Worm (Caenorhabditis elegans) whole organism, young adult: ENCODE data around the gene C25H3.7.

Experiments used
- B0019.2 ChIP-seq: fragments of 200-800 bp; sonication (Bioruptor generic); conservative IDR thresholded peaks from 2 replicates; pipeline ENCODE4 v1.3.6; 2022; ENCODE audit warnings: missing genetic modification reagents, missing genetic modification characterization, missing compliant biosample characterization
- B0035.1 ChIP-seq: sonication (generic microtip); optimal IDR thresholded peaks from 2 replicates; lab custom pipeline; 2016; ENCODE audit warnings: missing genetic modification characterization, mild to moderate bottlenecking, missing compliant biosample characterization, missing genotype, missing genetic modification reagents
- B0261.1 ChIP-seq: sonication (generic microtip); optimal IDR thresholded peaks from 2 replicates; lab custom pipeline; 2016; ENCODE audit warnings: mild to moderate bottlenecking, missing genetic modification characterization, moderate library complexity, missing compliant biosample characterization
- B0336.3 ChIP-seq: fragments of 200-800 bp; sonication (Bioruptor generic); IDR thresholded peaks from 2 replicates; pipeline ENCODE4 v1.3.6; 2022; ENCODE audit warnings: missing genetic modification characterization, missing compliant biosample characterization
- C06A6.2 ChIP-seq: fragments of 200-800 bp; sonication (Bioruptor generic); conservative IDR thresholded peaks from 2 replicates; pipeline ENCODE4 v1.3.6; 2022; ENCODE audit warnings: missing genetic modification characterization, missing compliant biosample characterization
- C17E4.6 ChIP-seq: fragments of 200-800 bp; sonication (Bioruptor generic); IDR thresholded peaks from 2 replicates; pipeline ENCODE4 v1.3.6; 2022; ENCODE audit warnings: missing genetic modification reagents, missing genetic modification characterization, missing compliant biosample characterization
- F22D6.2 ChIP-seq: sonication (generic microtip); optimal IDR thresholded peaks from 2 replicates; lab custom pipeline; 2016; ENCODE audit warnings: mild to moderate bottlenecking, missing genetic modification characterization, missing compliant biosample characterization
- F57A8.1 ChIP-seq: fragments of 200-800 bp; sonication (Bioruptor generic); optimal IDR thresholded peaks from 2 replicates; lab custom pipeline; 2018; ENCODE audit warnings: mild to moderate bottlenecking, missing genetic modification characterization, moderate library complexity, missing compliant biosample characterization
- F57C9.4 ChIP-seq: sonication (generic microtip); optimal IDR thresholded peaks from 2 replicates; lab custom pipeline; 2017; ENCODE audit warnings: mild to moderate bottlenecking, missing genetic modification characterization, missing compliant biosample characterization
- Y53F4B.3 ChIP-seq: fragments of 200-800 bp; sonication (Bioruptor generic); IDR thresholded peaks from 2 replicates; pipeline ENCODE4 v1.3.6; 2022; ENCODE audit warnings: missing genetic modification reagents, missing genetic modification characterization, missing compliant biosample characterization
- Y53G8AR.9 ChIP-seq: fragments of 200-800 bp; sonication (Bioruptor generic); conservative IDR thresholded peaks from 2 replicates; pipeline ENCODE4 v1.3.6; 2022; ENCODE audit warnings: missing genetic modification reagents, missing genetic modification characterization, missing compliant biosample characterization
- Y56A3A.18 ChIP-seq: fragments of 200-800 bp; sonication (Bioruptor generic); IDR thresholded peaks from 2 replicates; pipeline ENCODE4 v1.3.6; 2022; ENCODE audit warnings: missing genetic modification reagents, missing genetic modification characterization, missing compliant biosample characterization
- Y67H2A.10 ChIP-seq: fragments of 200-800 bp; sonication (Bioruptor generic); conservative IDR thresholded peaks from 2 replicates; pipeline ENCODE4 v1.3.6; 2022; ENCODE audit warnings: missing genetic modification reagents, missing genetic modification characterization, missing compliant biosample characterization
- Y79H2A.3 ChIP-seq: fragments of 200-800 bp; sonication (Bioruptor generic); conservative IDR thresholded peaks from 2 replicates; pipeline ENCODE4 v1.3.6; 2022; ENCODE audit warnings: missing genetic modification reagents, missing genetic modification characterization, missing compliant biosample characterization
- akir-1 ChIP-seq: fragments of 200-800 bp; sonication (Bioruptor generic); optimal IDR thresholded peaks from 2 replicates; lab custom pipeline; 2018; ENCODE audit warnings: mild to moderate bottlenecking, missing genetic modification characterization, moderate library complexity, missing compliant biosample characterization
- atf-7 ChIP-seq: sonication (generic microtip); optimal IDR thresholded peaks from 2 replicates; lab custom pipeline; 2017; ENCODE audit warnings: mild to moderate bottlenecking, missing genetic modification characterization, missing compliant biosample characterization
- bed-1 ChIP-seq: fragments of 200-800 bp; sonication (Bioruptor generic); IDR thresholded peaks from 2 replicates; pipeline ENCODE4 v1.3.6; 2022; ENCODE audit warnings: missing genetic modification reagents, missing genetic modification characterization, missing compliant biosample characterization
- bed-2 ChIP-seq: fragments of 200-800 bp; sonication (Bioruptor generic); IDR thresholded peaks from 2 replicates; pipeline ENCODE4 v1.3.6; 2022; ENCODE audit warnings: missing genetic modification reagents, missing genetic modification characterization, missing compliant biosample characterization
- cebp-1 ChIP-seq, 2 experiments: fragments of 200-800 bp in 1 of 2; sonication (Bioruptor generic) in 1 of 2; sonication (generic microtip) in 1 of 2; IDR thresholded peaks in 1 of 2; optimal IDR thresholded peaks in 1 of 2; 2 replicates each; pipeline versions ENCODE4 v1.3.6 to Lab custom; 2017 to 2022; ENCODE audit warnings: missing compliant biosample characterization in 2 of 2, missing genetic modification characterization in 2 of 2, mild to moderate bottlenecking in 1 of 2, missing genetic modification reagents in 1 of 2, moderate library complexity in 1 of 2
- ceh-27 ChIP-seq: fragments of 200-800 bp; sonication (Bioruptor generic); optimal IDR thresholded peaks from 2 replicates; lab custom pipeline; 2018; ENCODE audit warnings: mild to moderate bottlenecking, missing genetic modification characterization, moderate library complexity, missing compliant biosample characterization
- ceh-58 ChIP-seq: fragments of 200-800 bp; sonication (Bioruptor generic); IDR thresholded peaks from 2 replicates; pipeline ENCODE4 v1.3.6; 2022; ENCODE audit warnings: missing genetic modification characterization, missing compliant biosample characterization
- die-1 ChIP-seq: sonication (generic microtip); optimal IDR thresholded peaks from 2 replicates; lab custom pipeline; 2016; ENCODE audit warnings: missing genotype, mild to moderate bottlenecking, missing genetic modification characterization, missing compliant biosample characterization
- efl-1 ChIP-seq: fragments of 150-350 bp; optimal IDR thresholded peaks from 2 replicates; lab custom pipeline; 2014; ENCODE audit warnings: missing biosample characterization, missing genetic modification reagents, missing genetic modification characterization
- egl-18 ChIP-seq: fragments of 200-800 bp; sonication (Bioruptor generic); IDR thresholded peaks from 2 replicates; pipeline ENCODE4 v1.3.6; 2022; ENCODE audit warnings: missing genetic modification reagents, missing genetic modification characterization, missing compliant biosample characterization
- egl-44 ChIP-seq: fragments of 200-800 bp; sonication (Bioruptor generic); IDR thresholded peaks from 2 replicates; pipeline ENCODE4 v1.3.6; 2022; ENCODE audit warnings: missing genetic modification reagents, missing genetic modification characterization, missing compliant biosample characterization
- ets-4 ChIP-seq: fragments of 200-800 bp; sonication (Bioruptor generic); optimal IDR thresholded peaks from 2 replicates; lab custom pipeline; 2018; ENCODE audit warnings: mild to moderate bottlenecking, missing genetic modification characterization, missing compliant biosample characterization
- fkh-3 ChIP-seq: sonication (generic microtip); optimal IDR thresholded peaks from 2 replicates; lab custom pipeline; 2016; ENCODE audit warnings: mild to moderate bottlenecking, missing genetic modification characterization, missing compliant biosample characterization
- hlh-26 ChIP-seq: fragments of 200-800 bp; sonication (Bioruptor generic); conservative IDR thresholded peaks from 2 replicates; pipeline ENCODE4 v1.3.6; 2022; ENCODE audit warnings: missing genetic modification reagents, missing genetic modification characterization, missing compliant biosample characterization
- hmg-1.2 ChIP-seq: fragments of 200-800 bp; sonication (Bioruptor generic); IDR thresholded peaks from 2 replicates; pipeline ENCODE4 v1.3.6; 2022; ENCODE audit warnings: missing genetic modification reagents, missing genetic modification characterization, missing compliant biosample characterization
- hmg-20 ChIP-seq: fragments of 200-800 bp; sonication (Bioruptor generic); IDR thresholded peaks from 2 replicates; pipeline ENCODE4 v1.3.6; 2022; ENCODE audit warnings: missing genetic modification reagents, missing genetic modification characterization, missing compliant biosample characterization
- lsl-1 ChIP-seq: fragments of 200-800 bp; sonication (Bioruptor generic); optimal IDR thresholded peaks from 2 replicates; lab custom pipeline; 2018; ENCODE audit warnings: mild to moderate bottlenecking, missing genetic modification characterization, moderate library complexity, missing compliant biosample characterization
- madf-8 ChIP-seq: fragments of 200-800 bp; sonication (Bioruptor generic); conservative IDR thresholded peaks from 2 replicates; pipeline ENCODE4 v1.3.6; 2022; ENCODE audit warnings: missing genetic modification reagents, missing genetic modification characterization, missing compliant biosample characterization
- mcd-1 ChIP-seq: fragments of 200-800 bp; sonication (Bioruptor generic); IDR thresholded peaks from 2 replicates; pipeline ENCODE4 v1.3.6; 2022; ENCODE audit warnings: missing genetic modification reagents, missing genetic modification characterization, missing compliant biosample characterization
- mxl-1 ChIP-seq: sonication (generic microtip); optimal IDR thresholded peaks from 2 replicates; lab custom pipeline; 2016; ENCODE audit warnings: missing genetic modification characterization, missing compliant biosample characterization
- nfya-1 ChIP-seq: sonication (generic microtip); optimal IDR thresholded peaks from 2 replicates; lab custom pipeline; 2017; ENCODE audit warnings: antibody characterized with exemption, missing compliant biosample characterization, missing genetic modification characterization, borderline replicate concordance; ENCODE audit not compliant: insufficient read depth
- nfyb-1 ChIP-seq: fragments of 200-800 bp; sonication (Bioruptor generic); IDR thresholded peaks from 2 replicates; pipeline ENCODE4 v1.3.6; 2022; ENCODE audit warnings: missing genetic modification reagents, missing genetic modification characterization, missing compliant biosample characterization
- rcor-1 ChIP-seq: fragments of 200-800 bp; sonication (Bioruptor generic); IDR thresholded peaks from 2 replicates; pipeline ENCODE4 v1.3.6; 2022; ENCODE audit warnings: missing genetic modification reagents, missing genetic modification characterization, missing compliant biosample characterization
- repo-1 ChIP-seq: sonication (generic microtip); optimal IDR thresholded peaks from 2 replicates; lab custom pipeline; 2017; ENCODE audit warnings: mild to moderate bottlenecking, missing genetic modification characterization, missing compliant biosample characterization
- snpc-1.3 ChIP-seq: sonication (generic microtip); optimal IDR thresholded peaks from 2 replicates; lab custom pipeline; 2017; ENCODE audit warnings: missing genetic modification characterization, mild to moderate bottlenecking, missing compliant biosample characterization, antibody characterized with exemption, moderate library complexity, missing genotype, missing genetic modification reagents; ENCODE audit not compliant: insufficient read depth
- snpc-4 ChIP-seq, 5 experiments: fragments of 150-350 bp in 1 of 5; sonication (generic microtip) in 4 of 5; optimal IDR thresholded peaks; 2 replicates each; lab custom pipeline; 2014 to 2018; ENCODE audit warnings: missing genetic modification characterization in 5 of 5, missing biosample characterization in 3 of 5, antibody characterized with exemption in 2 of 5, mild to moderate bottlenecking in 2 of 5, missing compliant biosample characterization in 2 of 5, missing genotype in 2 of 5, moderate library complexity in 2 of 5, missing genetic modification reagents in 1 of 5
- somi-1 ChIP-seq: fragments of 200-800 bp; sonication (Bioruptor generic); optimal IDR thresholded peaks from 2 replicates; lab custom pipeline; 2018; ENCODE audit warnings: mild to moderate bottlenecking, missing genetic modification characterization, missing compliant biosample characterization
- sptf-2 ChIP-seq: fragments of 200-800 bp; sonication (Bioruptor generic); optimal IDR thresholded peaks from 2 replicates; lab custom pipeline; 2018; ENCODE audit warnings: mild to moderate bottlenecking, missing genetic modification characterization, missing compliant biosample characterization
- tlf-1 ChIP-seq: fragments of 200-800 bp; sonication (Bioruptor generic); optimal IDR thresholded peaks from 2 replicates; lab custom pipeline; 2018; ENCODE audit warnings: mild to moderate bottlenecking, missing genetic modification characterization, missing compliant biosample characterization
- unc-62 ChIP-seq: fragments of 150-350 bp; optimal IDR thresholded peaks from 2 replicates; lab custom pipeline; 2014; ENCODE audit warnings: missing biosample characterization, missing genetic modification reagents, missing genetic modification characterization
- zfh-2 ChIP-seq: fragments of 200-800 bp; sonication (Bioruptor generic); conservative IDR thresholded peaks from 2 replicates; pipeline ENCODE4 v1.3.6; 2022; ENCODE audit warnings: missing genetic modification reagents, missing genetic modification characterization, missing compliant biosample characterization
- ztf-25 ChIP-seq: fragments of 200-800 bp; sonication (Bioruptor generic); IDR thresholded peaks from 2 replicates; pipeline ENCODE4 v1.3.6; 2022; ENCODE audit warnings: missing genetic modification reagents, missing genetic modification characterization, missing compliant biosample characterization
- ztf-26 ChIP-seq: sonication (generic microtip); optimal IDR thresholded peaks from 2 replicates; lab custom pipeline; 2017; ENCODE audit warnings: missing genetic modification characterization, missing compliant biosample characterization
- ztf-6 ChIP-seq: fragments of 200-800 bp; sonication (Bioruptor generic); IDR thresholded peaks from 2 replicates; pipeline ENCODE4 v1.3.6; 2022; ENCODE audit warnings: missing genetic modification reagents, missing genetic modification characterization, missing compliant biosample characterization

C25H3.7 gene

ce11 chrII:5701485-5701884 is 32.8 kb upstream of the C25H3.7 start (continued):
- no peak for TF ChIP-seq egl-18
- no peak for TF ChIP-seq mxl-1 (tag; lab: Kevin White, UChicago)
- no peak for TF ChIP-seq Y53F4B.3 (GFP tag; lab: Robert Waterston, UW)
- TF ChIP-seq efl-1 (GFP tag; lab: Kevin White, UChicago): no peak
- TF ChIP-seq Y79H2A.3: no peak
- TF ChIP-seq somi-1 (GFP tag; lab: Kevin White, UChicago): no peak
- no peak for TF ChIP-seq Y67H2A.10
- no peak for TF ChIP-seq B0019.2 (GFP tag; lab: Robert Waterston, UW)
- TF ChIP-seq snpc-1.3 (tag; lab: Kevin White, UChicago): peak; percentile 78
- TF ChIP-seq ztf-6: no peak
- peak; percentile 59 for TF ChIP-seq lsl-1
- no peak for TF ChIP-seq egl-44 (GFP tag; lab: Robert Waterston, UW)
- TF ChIP-seq B0336.3 (GFP tag; lab: Robert Waterston, UW): peak; percentile 60; the same call in 1 of the 2 replicates
- no peak for TF ChIP-seq B0035.1 (tag; lab: Kevin White, UChicago)
- peak; percentile 66 for TF ChIP-seq hmg-20 (GFP tag; lab: Robert Waterston, UW)
- TF ChIP-seq ceh-27: peak; percentile 9
- TF ChIP-seq F57A8.1: no peak
- peak; percentile 62 for TF ChIP-seq Y56A3A.18 (GFP tag; lab: Robert Waterston, UW)
- no peak for TF ChIP-seq F22D6.2 (tag; lab: Kevin White, UChicago)
- peak; percentile 72; the same call in 1 of the 2 replicates for TF ChIP-seq Y53G8AR.9 (GFP tag; lab: Robert Waterston, UW)
- peak; percentile 6 for TF ChIP-seq atf-7 (tag; lab: Kevin White, UChicago)
- no peak for TF ChIP-seq unc-62 (GFP tag; lab: Kevin White, UChicago)
- no peak for TF ChIP-seq cebp-1 (GFP tag; IDR thresholded peaks at IDR 0.05; lab: Robert Waterston, UW)
- peak; percentile 50 for TF ChIP-seq cebp-1 (tag; optimal IDR thresholded peaks at IDR 0.05; lab: Kevin White, UChicago)
- TF ChIP-seq fkh-3 (tag; lab: Kevin White, UChicago): no peak
- TF ChIP-seq nfya-1 (tag; lab: Kevin White, UChicago): no peak
- no peak for TF ChIP-seq bed-2 (GFP tag; lab: Robert Waterston, UW)
- no peak for TF ChIP-seq B0261.1 (tag; lab: Kevin White, UChicago)
- no peak for TF ChIP-seq sptf-2 (GFP tag; lab: Kevin White, UChicago)
- no peak for TF ChIP-seq C06A6.2
- TF ChIP-seq tlf-1 (GFP tag; lab: Kevin White, UChicago): no peak
- TF ChIP-seq C17E4.6 (GFP tag; lab: Robert Waterston, UW): no peak; the same call in 1 of the 2 replicates
- TF ChIP-seq F57C9.4 (tag; lab: Kevin White, UChicago): no peak
- TF ChIP-seq zfh-2 (GFP tag; lab: Robert Waterston, UW): no peak; the same call in 1 of the 2 replicates
- no peak for TF ChIP-seq hlh-26 (GFP tag; lab: Robert Waterston, UW)
- no peak for TF ChIP-seq ets-4 (GFP tag; lab: Kevin White, UChicago)
- TF ChIP-seq snpc-4 (GFP tag; optimal IDR thresholded peaks at IDR 0.05; lab: Kevin White, UChicago): peak; percentile 97
- peak; percentile 98 to 99 (median 98) for TF ChIP-seq snpc-4 (tag; optimal IDR thresholded peaks at IDR 0.05; lab: Kevin White, UChicago)
- no peak for TF ChIP-seq ztf-26 (tag; lab: Kevin White, UChicago)
- TF ChIP-seq nfyb-1 (GFP tag; lab: Robert Waterston, UW): peak; percentile 53
- TF ChIP-seq rcor-1 (GFP tag; lab: Robert Waterston, UW): peak; percentile 48; the same call in 1 of the 2 replicates
- no peak for TF ChIP-seq ceh-58 (GFP tag; lab: Robert Waterston, UW)
- TF ChIP-seq akir-1 (GFP tag; lab: Kevin White, UChicago): no peak
- TF ChIP-seq hmg-1.2 (GFP tag; lab: Robert Waterston, UW): peak; percentile 87
- peak; percentile 71 for TF ChIP-seq repo-1 (tag; lab: Kevin White, UChicago)
- no peak for TF ChIP-seq bed-1
- TF ChIP-seq ztf-25: no peak
- no peak for TF ChIP-seq die-1 (tag; lab: Kevin White, UChicago)
- peak; percentile 77 for TF ChIP-seq mcd-1 (GFP tag; lab: Robert Waterston, UW)
- peak; percentile 34; the same call in 1 of the 2 replicates for TF ChIP-seq madf-8 (GFP tag; lab: Robert Waterston, UW)
